Worm (Caenorhabditis elegans): ENCODE measurements around the gene T25E12.16.

The T25E12.16 gene

ce11 chrV:16731600-16731999, 2.0 kb downstream of the T25E12.16 start, which contains the start of gene srz-100:
Gene srz-100 (plus strand): TSS chrV:16731900.
- TF ChIP-seq elt-1 (tag; optimal IDR thresholded peaks at IDR 0.05) (no peak), C34F6.9 (tag; optimal IDR thresholded peaks at IDR 0.05) (no peak), ZK546.5 (tag; optimal IDR thresholded peaks at IDR 0.05) (no peak), skn-1 (tag; optimal IDR thresholded peaks at IDR 0.05) (no peak), ztf-4 (tag; optimal IDR thresholded peaks at IDR 0.05) (no peak), ama-1 (optimal IDR thresholded peaks at IDR 0.05) (no peak), zag-1 (tag; optimal IDR thresholded peaks at IDR 0.05) (no peak), snpc-4 (tag; optimal IDR thresholded peaks at IDR 0.05) (no peak)

- TF ChIP-seq elt-3 (tag; optimal IDR thresholded peaks at IDR 0.05) (no peak), egl-27 (tag; optimal IDR thresholded peaks at IDR 0.05) (no peak), nhr-12 (tag; optimal IDR thresholded peaks at IDR 0.05) (no peak), aly-2 (tag; optimal IDR thresholded peaks at IDR 0.05) (no peak), nhr-11 (tag; optimal IDR thresholded peaks at IDR 0.05) (no peak), ztf-11 (tag; optimal IDR thresholded peaks at IDR 0.05) (no peak), gmeb-1 (tag; optimal IDR thresholded peaks at IDR 0.05) (no peak), snpc-4 (tag; optimal IDR thresholded peaks at IDR 0.05) (no peak), ama-1 (optimal IDR thresholded peaks at IDR 0.05) (no peak), dmd-4 (tag; optimal IDR thresholded peaks at IDR 0.05) (no peak), unc-62 (GFP tag; optimal IDR thresholded peaks at IDR 0.05) (no peak), peb-1 (tag; optimal IDR thresholded peaks at IDR 0.05) (no peak)
These were observed 3.6 kb downstream of the T25E12.16 start, which contains the start of gene srz-99 for ce11 chrV:16729961-16730360. Gene srz-99 (plus strand): TSS chrV:16730261.

ce11 chrV:16728431-16728830, 5.2 kb downstream of the T25E12.16 start, which contains the start of gene fbxa-127:
Gene fbxa-127 (plus strand): TSS chrV:16728731.
- TF ChIP-seq nhr-11 (tag; optimal IDR thresholded peaks at IDR 0.05) (no peak), fos-1 (tag; optimal IDR thresholded peaks at IDR 0.05) (peak; percentile 60), skn-1 (tag; optimal IDR thresholded peaks at IDR 0.05) (no peak)

- TF ChIP-seq mbf-1 (tag; optimal IDR thresholded peaks at IDR 0.05) (no peak), ztf-4 (tag; optimal IDR thresholded peaks at IDR 0.05) (no peak), elt-3 (tag; optimal IDR thresholded peaks at IDR 0.05) (no peak), fos-1 (tag; optimal IDR thresholded peaks at IDR 0.05) (no peak), peb-1 (tag; optimal IDR thresholded peaks at IDR 0.05) (no peak), C34F6.9 (tag; optimal IDR thresholded peaks at IDR 0.05) (no peak), R02D3.7 (tag; optimal IDR thresholded peaks at IDR 0.05) (no peak), lin-13 (GFP tag; optimal IDR thresholded peaks at IDR 0.05) (no peak), nhr-77 (tag; optimal IDR thresholded peaks at IDR 0.05) (no peak), nhr-12 (tag; optimal IDR thresholded peaks at IDR 0.05) (no peak), egl-27 (tag; optimal IDR thresholded peaks at IDR 0.05) (no peak), ztf-1 (GFP tag; conservative IDR thresholded peaks at IDR 0.05) (no peak), alr-1 (tag; optimal IDR thresholded peaks at IDR 0.05) (no peak), gmeb-1 (tag; optimal IDR thresholded peaks at IDR 0.05) (no peak), nhr-21 (tag; optimal IDR thresholded peaks at IDR 0.05) (no peak), sem-4 (tag; optimal IDR thresholded peaks at IDR 0.05) (no peak), nhr-10 (tag; optimal IDR thresholded peaks at IDR 0.05) (no peak), nhr-11 (tag; optimal IDR thresholded peaks at IDR 0.05) (no peak)
These were observed 6.7 kb downstream of the T25E12.16 start, which contains the start of gene T25E12.14 for ce11 chrV:16726915-16727314. Gene T25E12.14 (plus strand): TSS chrV:16727215.

- no peak for TF ChIP-seq mbf-1 (tag; optimal IDR thresholded peaks at IDR 0.05)
- no peak for TF ChIP-seq R02D3.7 (tag; optimal IDR thresholded peaks at IDR 0.05)
- TF ChIP-seq fos-1 (tag; optimal IDR thresholded peaks at IDR 0.05): peak; percentile 95
- TF ChIP-seq nhr-237 (tag; optimal IDR thresholded peaks at IDR 0.05): no peak
- no peak for TF ChIP-seq aly-2 (tag; optimal IDR thresholded peaks at IDR 0.05)
- TF ChIP-seq lin-39 (tag; optimal IDR thresholded peaks at IDR 0.05): no peak
- TF ChIP-seq nhr-10 (tag; optimal IDR thresholded peaks at IDR 0.05): no peak
- TF ChIP-seq ztf-11 (tag; optimal IDR thresholded peaks at IDR 0.05): no peak
- no peak for TF ChIP-seq mab-5 (tag; optimal IDR thresholded peaks at IDR 0.05)
- TF ChIP-seq sma-9 (GFP tag; optimal IDR thresholded peaks at IDR 0.05): peak; percentile 74
- no peak for TF ChIP-seq sma-9 (tag; optimal IDR thresholded peaks at IDR 0.05)
- peak; percentile 65 for TF ChIP-seq crh-2 (tag; optimal IDR thresholded peaks at IDR 0.05)
- no peak for TF ChIP-seq unc-55 (GFP tag; optimal IDR thresholded peaks at IDR 0.05)
- TF ChIP-seq sma-3 (GFP tag; optimal IDR thresholded peaks at IDR 0.05): peak; percentile 31
- TF ChIP-seq gmeb-1 (tag; optimal IDR thresholded peaks at IDR 0.05): peak; percentile 16
- no peak for TF ChIP-seq nhr-129 (tag; optimal IDR thresholded peaks at IDR 0.05)
- no peak for TF ChIP-seq nhr-12 (tag; optimal IDR thresholded peaks at IDR 0.05)
- TF ChIP-seq nhr-25 (tag; optimal IDR thresholded peaks at IDR 0.05): no peak
These were observed 7.6 kb downstream of the T25E12.16 start for ce11 chrV:16725955-16726354.

All from whole organism, L2 larva.